ENCODE assay signal across 4 worm cellular contexts in the genomic region with DNA sequence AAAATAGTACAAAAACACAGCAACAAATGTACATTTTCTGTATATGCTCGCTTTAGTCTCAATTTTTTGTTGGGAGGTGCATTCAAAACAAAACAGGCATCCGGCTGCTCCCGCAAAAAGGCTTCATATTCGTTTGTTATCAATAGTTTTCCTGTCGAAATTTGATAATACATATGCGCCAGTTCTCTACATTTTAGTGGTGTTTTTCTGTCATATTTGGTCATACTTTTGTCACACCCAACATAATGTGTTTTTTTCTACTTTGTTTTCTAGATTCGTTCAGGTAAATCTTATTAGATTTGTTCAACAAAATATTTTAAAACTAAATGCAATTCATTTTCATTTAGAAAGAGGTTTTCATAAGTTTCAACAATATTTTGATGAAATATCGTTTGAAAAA.
TF ChIP-seq lines count a peak whose summit lies in the region.

No protein-coding gene starts in this region.

TF ChIP-seq in whole organism, L1 larva, 84 proteins besides CTCF, POLR2A, EP300 and RAD21:
- no peak for TF ChIP-seq efl-1 (optimal IDR thresholded peaks at IDR 0.05; lab: Kevin White, UChicago)
- peak in 1 of 2 experiments; percentile 81 for TF ChIP-seq efl-1 (GFP tag; optimal IDR thresholded peaks at IDR 0.05 in 1 of 2; lab: Kevin White, UChicago)
- TF ChIP-seq aly-2 (tag; optimal IDR thresholded peaks at IDR 0.05; lab: Kevin White, UChicago), result no peak
- TF ChIP-seq elt-2 (tag; optimal IDR thresholded peaks at IDR 0.05; lab: Kevin White, UChicago), result peak; percentile 11
TF ChIP-seq in whole organism, L1 larva: peak in this region for 2.

TF ChIP-seq in whole organism, L3 larva, 47 proteins besides CTCF, POLR2A, EP300 and RAD21:
- TF ChIP-seq nhr-12 (tag; optimal IDR thresholded peaks at IDR 0.05; lab: Kevin White, UChicago), result no peak
- no peak for TF ChIP-seq fkh-10 (GFP tag; optimal IDR thresholded peaks at IDR 0.05; lab: Kevin White, UChicago)
- TF ChIP-seq elt-2 (tag; optimal IDR thresholded peaks at IDR 0.05; lab: Kevin White, UChicago), result peak; percentile 46
- no peak for TF ChIP-seq nhr-76 (tag; optimal IDR thresholded peaks at IDR 0.05; lab: Kevin White, UChicago)
- no peak for TF ChIP-seq pha-4 (tag; optimal IDR thresholded peaks at IDR 0.05; lab: Kevin White, UChicago)
- TF ChIP-seq unc-39 (tag; optimal IDR thresholded peaks at IDR 0.05; lab: Kevin White, UChicago), result no peak
- no peak for TF ChIP-seq zag-1 (tag; optimal IDR thresholded peaks at IDR 0.05; lab: Kevin White, UChicago)
- no peak for TF ChIP-seq nhr-28 (tag; optimal IDR thresholded peaks at IDR 0.05; lab: Kevin White, UChicago)

TF ChIP-seq in whole organism, L4 larva, 104 proteins besides CTCF, POLR2A, EP300 and RAD21:
- no peak for TF ChIP-seq lin-38 (GFP tag; IDR thresholded peaks at IDR 0.05; lab: Robert Waterston, UW)
- no peak for TF ChIP-seq snpc-1.2 (GFP tag; IDR thresholded peaks at IDR 0.05; lab: Robert Waterston, UW)
- no peak for TF ChIP-seq tag-97 (GFP tag; IDR thresholded peaks at IDR 0.05; lab: Robert Waterston, UW)
- no peak for TF ChIP-seq nhr-111 (GFP tag; optimal IDR thresholded peaks at IDR 0.05; lab: Kevin White, UChicago)
- peak; percentile 28; the same call in 1 of the 2 replicates for TF ChIP-seq dmd-6 (GFP tag; IDR thresholded peaks at IDR 0.05; lab: Robert Waterston, UW)
- TF ChIP-seq nhr-42 (GFP tag; IDR thresholded peaks at IDR 0.05; lab: Robert Waterston, UW), result no peak
- TF ChIP-seq hlh-11 (tag; optimal IDR thresholded peaks at IDR 0.05; lab: Kevin White, UChicago), result peak; percentile 37
- no peak for TF ChIP-seq Y48G9A.11 (GFP tag; IDR thresholded peaks at IDR 0.05; lab: Robert Waterston, UW)
- no peak for TF ChIP-seq nhr-6 (tag; optimal IDR thresholded peaks at IDR 0.05; lab: Kevin White, UChicago)
- no peak for TF ChIP-seq daf-16 (GFP tag; optimal IDR thresholded peaks at IDR 0.05; lab: Kevin White, UChicago)
- peak; percentile 62 for TF ChIP-seq daf-16 (tag; optimal IDR thresholded peaks at IDR 0.05; lab: Kevin White, UChicago)
- no peak for TF ChIP-seq jun-1 (tag; optimal IDR thresholded peaks at IDR 0.05; lab: Kevin White, UChicago)
- TF ChIP-seq dve-1 (tag; optimal IDR thresholded peaks at IDR 0.05; lab: Kevin White, UChicago; ENCODE audit: insufficient read depth), result peak; percentile 26
- TF ChIP-seq Y105C5A.15 (GFP tag; IDR thresholded peaks at IDR 0.05; lab: Robert Waterston, UW), result no peak
- TF ChIP-seq aha-1 (tag; lab: Kevin White, UChicago), result peak; percentile 96
- TF ChIP-seq F37D6.2 (tag; optimal IDR thresholded peaks at IDR 0.05; lab: Kevin White, UChicago), result no peak
- no peak for TF ChIP-seq ces-1 (GFP tag; optimal IDR thresholded peaks at IDR 0.05; lab: Kevin White, UChicago)
- no peak for TF ChIP-seq zip-11 (GFP tag; IDR thresholded peaks at IDR 0.05; lab: Robert Waterston, UW)
- TF ChIP-seq lin-39 (tag; optimal IDR thresholded peaks at IDR 0.05; lab: Kevin White, UChicago), result no peak
- TF ChIP-seq ceh-62 (tag; optimal IDR thresholded peaks at IDR 0.05; lab: Kevin White, UChicago), result no peak
- TF ChIP-seq set-16 (GFP tag; IDR thresholded peaks at IDR 0.05; lab: Robert Waterston, UW), result no peak
- no peak for TF ChIP-seq ZK546.5 (tag; optimal IDR thresholded peaks at IDR 0.05; lab: Kevin White, UChicago)
- TF ChIP-seq vab-7 (GFP tag; IDR thresholded peaks at IDR 0.05; lab: Robert Waterston, UW), result no peak
- no peak for TF ChIP-seq nhr-102 (tag; optimal IDR thresholded peaks at IDR 0.05; lab: Kevin White, UChicago)
- no peak for TF ChIP-seq saeg-2 (GFP tag; IDR thresholded peaks at IDR 0.05; lab: Robert Waterston, UW)
- no peak for TF ChIP-seq mdl-1 (tag; optimal IDR thresholded peaks at IDR 0.05; lab: Kevin White, UChicago)
- no peak for TF ChIP-seq daf-19 (GFP tag; conservative IDR thresholded peaks at IDR 0.05; lab: Robert Waterston, UW)
- TF ChIP-seq mxl-2 (GFP tag; conservative IDR thresholded peaks at IDR 0.05; lab: Robert Waterston, UW), result no peak
- TF ChIP-seq ceh-82 (tag; optimal IDR thresholded peaks at IDR 0.05; lab: Kevin White, UChicago), result no peak
- TF ChIP-seq fos-1 (tag; optimal IDR thresholded peaks at IDR 0.05; lab: Kevin White, UChicago), result no peak
- TF ChIP-seq nhr-237 (tag; optimal IDR thresholded peaks at IDR 0.05; lab: Kevin White, UChicago), result no peak
- TF ChIP-seq hlh-30 (tag; optimal IDR thresholded peaks at IDR 0.05; lab: Kevin White, UChicago; ENCODE audit: insufficient read depth), result no peak
- TF ChIP-seq nhr-28 (tag; optimal IDR thresholded peaks at IDR 0.05; lab: Kevin White, UChicago), result peak; percentile 40
- TF ChIP-seq zfp-2 (tag; optimal IDR thresholded peaks at IDR 0.05; lab: Kevin White, UChicago), result no peak
- no peak for TF ChIP-seq ctbp-1 (GFP tag; IDR thresholded peaks at IDR 0.05; lab: Robert Waterston, UW)
- peak; percentile 20 for TF ChIP-seq pqm-1 (tag; optimal IDR thresholded peaks at IDR 0.05; lab: Kevin White, UChicago)

TF ChIP-seq in whole organism, young adult, 124 proteins besides CTCF, POLR2A, EP300 and RAD21:
- no peak for TF ChIP-seq F22D6.2 (tag; optimal IDR thresholded peaks at IDR 0.05; lab: Kevin White, UChicago)
- peak; percentile 54 for TF ChIP-seq nhr-80 (tag; optimal IDR thresholded peaks at IDR 0.05; lab: Kevin White, UChicago)
